Worm (Caenorhabditis elegans): Measurements from ENCODE around the gene F25D1.5.
A peak's percentile ranks its signal among the peaks of the same experiment; 100 is the strongest.

F25D1.5 gene

DNA sequence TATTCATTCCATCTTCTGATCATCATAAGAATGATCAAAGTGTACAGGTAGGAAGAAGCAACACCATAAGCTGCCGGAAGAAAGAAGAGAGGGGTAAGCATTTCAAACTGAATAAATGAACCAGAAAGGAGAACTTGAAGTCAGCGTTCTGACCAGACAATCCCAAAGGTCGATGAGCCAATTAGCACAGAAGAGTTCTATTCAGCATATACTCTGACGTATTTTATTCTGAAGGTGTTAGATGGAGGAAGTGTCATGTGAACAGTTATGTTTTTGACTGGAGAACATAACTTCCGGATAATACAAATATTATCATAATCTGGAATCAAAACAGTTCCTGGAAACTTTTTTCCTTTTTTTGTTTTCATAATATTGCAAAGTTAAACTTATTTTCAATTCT, 42.1 kb upstream of the F25D1.5 start, which contains the start of gene srg-32:
Gene srg-32 (minus strand): TSS at position 101 of the 400 bp plus-strand sequence.
- TF ChIP-seq ceh-24 (tag; optimal IDR thresholded peaks at IDR 0.05) = no peak
- TF ChIP-seq F13H6.1 (tag; optimal IDR thresholded peaks at IDR 0.05) = no peak
- no peak for TF ChIP-seq sdc-2 (tag; optimal IDR thresholded peaks at IDR 0.05)
- no peak for TF ChIP-seq odd-2 (tag; optimal IDR thresholded peaks at IDR 0.05)
- TF ChIP-seq K09A11.1 (tag; optimal IDR thresholded peaks at IDR 0.05; ENCODE audit: insufficient read depth) = no peak
- TF ChIP-seq gmeb-2 (tag; optimal IDR thresholded peaks at IDR 0.05) = no peak
- TF ChIP-seq ceh-19 (GFP tag; optimal IDR thresholded peaks at IDR 0.05) = no peak
- no peak for TF ChIP-seq unc-3 (GFP tag; conservative IDR thresholded peaks at IDR 0.05)
- no peak for TF ChIP-seq unc-3 (tag; optimal IDR thresholded peaks at IDR 0.05)
- no peak for TF ChIP-seq ahr-1 (tag; optimal IDR thresholded peaks at IDR 0.05)
- no peak for TF ChIP-seq pha-2 (tag; optimal IDR thresholded peaks at IDR 0.05)
- TF ChIP-seq fax-1 (tag; optimal IDR thresholded peaks at IDR 0.05) = no peak
- no peak for TF ChIP-seq madf-2 (tag; optimal IDR thresholded peaks at IDR 0.05)

ce11 chrV:10581837-10582300, 35.3 kb upstream of the F25D1.5 start, which contains the start of gene T21C9.6:
T21C9.6 (plus strand) TSS chrV:10581887.
- TF ChIP-seq madf-2 (tag; optimal IDR thresholded peaks at IDR 0.05) (no peak), tbx-7 (tag; optimal IDR thresholded peaks at IDR 0.05) (no peak), ama-1 (optimal IDR thresholded peaks at IDR 0.05) (no peak)

DNA sequence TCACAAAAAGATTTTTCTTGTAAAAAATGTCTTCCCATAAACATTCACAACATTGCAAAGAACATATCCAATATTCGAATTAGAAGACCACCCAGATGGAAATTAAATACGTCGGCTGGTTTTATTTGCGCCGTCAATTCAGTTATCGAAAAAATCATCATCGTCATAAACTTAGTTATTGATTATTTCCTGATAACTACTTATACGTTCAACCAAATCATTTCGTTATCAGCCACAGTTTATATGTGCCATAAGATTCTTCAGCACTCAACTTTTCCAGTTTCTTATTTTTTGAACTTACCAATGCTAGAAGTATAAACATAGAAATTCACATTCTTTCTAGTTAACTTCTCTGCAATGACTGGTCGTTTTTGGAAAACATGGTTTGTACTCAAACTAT, 34.1 kb upstream of the F25D1.5 start:
- peak; percentile 4 for TF ChIP-seq elt-2 (tag; optimal IDR thresholded peaks at IDR 0.05)
- TF ChIP-seq pha-2 (tag; optimal IDR thresholded peaks at IDR 0.05) = no peak

DNA sequence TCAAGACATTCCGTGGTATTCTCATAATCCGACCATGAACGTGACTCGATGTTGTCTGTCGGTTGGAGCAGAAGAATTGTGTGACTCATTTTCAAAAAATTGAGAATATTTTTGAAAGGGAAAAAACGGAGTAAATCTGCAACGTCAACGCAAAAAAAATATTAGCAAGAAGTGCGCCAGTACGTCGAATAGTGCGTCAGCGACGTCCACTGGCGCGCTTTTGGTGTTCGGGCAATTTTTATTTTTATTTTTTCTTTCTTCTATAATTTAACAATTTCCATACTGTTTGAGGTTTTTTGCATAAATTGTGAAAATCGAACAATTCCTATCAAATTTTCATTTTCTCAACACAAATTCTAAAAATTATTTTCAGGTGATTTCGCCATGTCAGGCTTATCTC, 32.4 kb upstream of the F25D1.5 start, which contains the start of the genes erh-1 and lpd-9:
Gene erh-1 (minus strand): TSS at position 204 of the 400 bp plus-strand sequence.
Gene lpd-9 (plus strand): TSS at position 368 of the 400 bp plus-strand sequence.
- no peak for TF ChIP-seq pag-3 (tag; optimal IDR thresholded peaks at IDR 0.05; ENCODE audit: borderline replicate concordance)
- no peak for TF ChIP-seq ceh-30 (tag; optimal IDR thresholded peaks at IDR 0.05)
- TF ChIP-seq ceh-14 (tag; optimal IDR thresholded peaks at IDR 0.05) = peak; percentile 43
- TF ChIP-seq nfya-1 (tag; optimal IDR thresholded peaks at IDR 0.05) = peak; percentile 44
- TF ChIP-seq che-1 (tag; optimal IDR thresholded peaks at IDR 0.05) = peak; percentile 26
- TF ChIP-seq ceh-2 (tag; optimal IDR thresholded peaks at IDR 0.05) = peak; percentile 37
- peak; percentile 68 for TF ChIP-seq elt-2 (tag; optimal IDR thresholded peaks at IDR 0.05)
- TF ChIP-seq ztf-16 (tag; optimal IDR thresholded peaks at IDR 0.05) = peak; percentile 29
- TF ChIP-seq zip-5 (tag; optimal IDR thresholded peaks at IDR 0.05) = peak; percentile 8
- no peak for TF ChIP-seq ttx-3 (tag; optimal IDR thresholded peaks at IDR 0.05)
- TF ChIP-seq ref-2 (tag; optimal IDR thresholded peaks at IDR 0.05) = peak; percentile 25
- TF ChIP-seq unc-86 (tag; optimal IDR thresholded peaks at IDR 0.05) = peak; percentile 23
- TF ChIP-seq unc-42 (tag; optimal IDR thresholded peaks at IDR 0.05) = peak; percentile 15
- TF ChIP-seq mec-3 (tag; optimal IDR thresholded peaks at IDR 0.05; ENCODE audit: borderline replicate concordance) = no peak
- TF ChIP-seq pax-1 (tag; optimal IDR thresholded peaks at IDR 0.05) = peak; percentile 12
- TF ChIP-seq ceh-18 (tag; optimal IDR thresholded peaks at IDR 0.05) = peak; percentile 20
- TF ChIP-seq Y22D7AL.16 (tag; optimal IDR thresholded peaks at IDR 0.05) = peak; percentile 11

ce11 chrV:10578226-10578625, 31.6 kb upstream of the F25D1.5 start, which contains the start of gene mics-1:
mics-1 (minus strand) TSS chrV:10578326.
- TF ChIP-seq unc-86 (tag; optimal IDR thresholded peaks at IDR 0.05) = no peak
- no peak for TF ChIP-seq ref-2 (tag; optimal IDR thresholded peaks at IDR 0.05)
- no peak for TF ChIP-seq mec-3 (tag; optimal IDR thresholded peaks at IDR 0.05; ENCODE audit: borderline replicate concordance)
- TF ChIP-seq syd-9 (tag; optimal IDR thresholded peaks at IDR 0.05) = no peak
- TF ChIP-seq T23F11.4 (GFP tag; optimal IDR thresholded peaks at IDR 0.05) = no peak
- no peak for TF ChIP-seq pax-1 (tag; optimal IDR thresholded peaks at IDR 0.05)
- TF ChIP-seq ztf-16 (tag; optimal IDR thresholded peaks at IDR 0.05) = no peak
- no peak for TF ChIP-seq rnt-1 (tag; optimal IDR thresholded peaks at IDR 0.05)
- no peak for TF ChIP-seq nhr-11 (tag; optimal IDR thresholded peaks at IDR 0.05)
